Fruit fly (Drosophila melanogaster) whole organism, embryonic: ENCODE measurements around the gene CG18428.

ENCODE experiments used
- Aef1 ChIP-seq: fragments of 200-800 bp; sonication (Bioruptor generic); IDR thresholded peaks from 3 replicates; pipeline ENCODE4 v1.3.6; 2022; ENCODE audit warnings: missing biosample characterization, missing genetic modification characterization
- Antp ChIP-seq: fragments of 200-800 bp; sonication (Bioruptor generic); optimal IDR thresholded peaks from 3 replicates; lab custom pipeline; 2016; ENCODE audit warnings: missing biosample characterization, missing genetic modification characterization
- CG10959 ChIP-seq: fragments of 200-800 bp; sonication (Bioruptor generic); IDR thresholded peaks from 2 replicates; pipeline ENCODE4 v1.3.6; 2022; ENCODE audit warnings: missing biosample characterization, missing genetic modification characterization
- CG10979 ChIP-seq: fragments of 200-800 bp; sonication (Bioruptor generic); optimal IDR thresholded peaks from 2 replicates; lab custom pipeline; 2018; ENCODE audit warnings: missing biosample characterization, mild to moderate bottlenecking, missing genetic modification characterization, moderate library complexity
- CG13123 ChIP-seq: fragments of 200-800 bp; sonication (Bioruptor generic); optimal IDR thresholded peaks from 2 replicates; lab custom pipeline; 2016; ENCODE audit warnings: missing biosample characterization, missing genetic modification characterization
- CG13624 ChIP-seq: fragments of 200-800 bp; sonication (Bioruptor generic); optimal IDR thresholded peaks from 2 replicates; lab custom pipeline; 2016; ENCODE audit warnings: missing biosample characterization, missing genetic modification characterization
- CG14667 ChIP-seq: fragments of 200-800 bp; sonication (Bioruptor generic); IDR thresholded peaks from 2 replicates; pipeline ENCODE4 v1.3.6; 2022; ENCODE audit warnings: missing biosample characterization, missing genetic modification characterization
- CG1603 ChIP-seq: fragments of 200-800 bp; sonication (Bioruptor generic); optimal IDR thresholded peaks from 2 replicates; lab custom pipeline; 2019; ENCODE audit warnings: missing biosample characterization, mild to moderate bottlenecking, missing genetic modification characterization, moderate library complexity
- CG16815 ChIP-seq: fragments of 200-800 bp; sonication (Bioruptor generic); optimal IDR thresholded peaks from 3 replicates; lab custom pipeline; 2017; ENCODE audit warnings: missing biosample characterization, mild to moderate bottlenecking, missing genetic modification characterization
- CG17385 ChIP-seq: fragments of 200-800 bp; sonication (Bioruptor generic); optimal IDR thresholded peaks from 3 replicates; lab custom pipeline; 2018; ENCODE audit warnings: missing biosample characterization, mild to moderate bottlenecking, missing genetic modification characterization
- CG2889 ChIP-seq: fragments of 200-800 bp; sonication (Bioruptor generic); IDR thresholded peaks from 3 replicates; pipeline ENCODE4 v1.3.6; 2022; ENCODE audit warnings: missing biosample characterization, missing genetic modification characterization
- CG33213 ChIP-seq: fragments of 200-800 bp; sonication (Bioruptor generic); optimal IDR thresholded peaks from 3 replicates; lab custom pipeline; 2016; ENCODE audit warnings: missing biosample characterization, missing genetic modification characterization
- CG3838 ChIP-seq: fragments of 200-800 bp; sonication (Bioruptor generic); optimal IDR thresholded peaks from 3 replicates; lab custom pipeline; 2016; ENCODE audit warnings: missing biosample characterization, missing genetic modification characterization
- CG5953 ChIP-seq: fragments of 200-800 bp; sonication (Bioruptor generic); IDR thresholded peaks from 2 replicates; pipeline ENCODE4 v1.3.6; 2022; ENCODE audit warnings: missing biosample characterization, missing genetic modification characterization
- CG6683 ChIP-seq: fragments of 200-800 bp; sonication (Bioruptor generic); optimal IDR thresholded peaks from 2 replicates; lab custom pipeline; 2017; ENCODE audit warnings: missing biosample characterization, mild to moderate bottlenecking, missing genetic modification characterization, missing genetic modification reagents
- CG6765 ChIP-seq: fragments of 200-800 bp; sonication (Bioruptor generic); optimal IDR thresholded peaks from 3 replicates; lab custom pipeline; 2017; ENCODE audit warnings: missing biosample characterization, mild to moderate bottlenecking, missing genetic modification characterization
- CG7271 ChIP-seq: fragments of 200-800 bp; sonication (Bioruptor generic); optimal IDR thresholded peaks from 2 replicates; lab custom pipeline; 2018; ENCODE audit warnings: missing biosample characterization, mild to moderate bottlenecking, missing genetic modification characterization, moderate library complexity
- CG8281 ChIP-seq: fragments of 200-800 bp; sonication (Bioruptor generic); optimal IDR thresholded peaks from 2 replicates; lab custom pipeline; 2018; ENCODE audit warnings: missing biosample characterization, mild to moderate bottlenecking, missing genetic modification characterization, moderate library complexity
- CG8388 ChIP-seq: fragments of 200-800 bp; sonication (Bioruptor generic); optimal IDR thresholded peaks from 2 replicates; lab custom pipeline; 2019; ENCODE audit warnings: missing biosample characterization, mild to moderate bottlenecking, missing genetic modification characterization, moderate library complexity
- CG9215 ChIP-seq: fragments of 200-800 bp; sonication (Bioruptor generic); IDR thresholded peaks from 2 replicates; pipeline ENCODE4 v1.3.6; 2022; ENCODE audit warnings: missing biosample characterization, missing genetic modification characterization
- CG9932 ChIP-seq: fragments of 200-800 bp; sonication (Bioruptor generic); IDR thresholded peaks from 2 replicates; pipeline ENCODE4 v1.3.6; 2022; ENCODE audit warnings: missing biosample characterization, missing genetic modification characterization
- Camta ChIP-seq: fragments of 200-800 bp; sonication (Bioruptor generic); optimal IDR thresholded peaks from 2 replicates; lab custom pipeline; 2016; ENCODE audit warnings: missing biosample characterization, missing genetic modification characterization
- CrebB ChIP-seq: fragments of 200-800 bp; sonication (Bioruptor generic); optimal IDR thresholded peaks from 3 replicates; lab custom pipeline; 2018; ENCODE audit warnings: missing biosample characterization, mild to moderate bottlenecking, missing genetic modification characterization
- Dad ChIP-seq: fragments of 200-800 bp; sonication (Bioruptor generic); optimal IDR thresholded peaks from 3 replicates; lab custom pipeline; 2016; ENCODE audit warnings: missing biosample characterization, missing genetic modification characterization
- Doc2 ChIP-seq: fragments of 200-800 bp; sonication (Bioruptor generic); IDR thresholded peaks from 2 replicates; pipeline ENCODE4 v1.3.6; 2022; ENCODE audit warnings: missing biosample characterization, missing genetic modification characterization
- H15 ChIP-seq: fragments of 200-800 bp; sonication (Bioruptor generic); IDR thresholded peaks from 3 replicates; pipeline ENCODE4 v1.3.6; 2022; ENCODE audit warnings: missing biosample characterization, missing genetic modification characterization
- HHEX ChIP-seq: fragments of 200-800 bp; sonication (Bioruptor generic); optimal IDR thresholded peaks from 3 replicates; lab custom pipeline; 2017; ENCODE audit warnings: missing biosample characterization, mild to moderate bottlenecking, missing genetic modification characterization, missing genetic modification reagents
- Hand ChIP-seq: fragments of 200-800 bp; sonication (Bioruptor generic); optimal IDR thresholded peaks from 2 replicates; lab custom pipeline; 2017; ENCODE audit warnings: mild to moderate bottlenecking, missing biosample characterization, missing genetic modification reagents, missing genetic modification characterization
- Hmx ChIP-seq: fragments of 200-800 bp; sonication (Bioruptor generic); optimal IDR thresholded peaks from 2 replicates; lab custom pipeline; 2016; ENCODE audit warnings: missing biosample characterization, missing genetic modification characterization
- NC2β ChIP-seq: fragments of 200-800 bp; sonication (Bioruptor generic); optimal IDR thresholded peaks from 2 replicates; lab custom pipeline; 2016; ENCODE audit warnings: missing biosample characterization, missing genetic modification characterization
- Rx ChIP-seq: fragments of 200-800 bp; sonication (Bioruptor generic); IDR thresholded peaks from 2 replicates; pipeline ENCODE4 v1.3.6; 2022; ENCODE audit warnings: missing biosample characterization, missing genetic modification characterization
- Scr ChIP-seq: fragments of 200-800 bp; sonication (Bioruptor generic); IDR thresholded peaks from 2 replicates; pipeline ENCODE4 v1.3.6; 2022; ENCODE audit warnings: missing biosample characterization, missing genetic modification characterization; ENCODE audit not compliant: partially characterized antibody
- Spps ChIP-seq: fragments of 200-800 bp; sonication (Bioruptor generic); optimal IDR thresholded peaks from 2 replicates; lab custom pipeline; 2018; ENCODE audit warnings: missing biosample characterization, mild to moderate bottlenecking, missing genetic modification characterization
- Sry-δ ChIP-seq: fragments of 200-800 bp; sonication (Bioruptor generic); optimal IDR thresholded peaks from 2 replicates; lab custom pipeline; 2016; ENCODE audit warnings: missing biosample characterization, missing genetic modification characterization
- Stat92E ChIP-seq, 3 experiments: fragments of >200 bp in 2 of 3; fragments of 200-800 bp in 1 of 3; sonication (Bioruptor generic) in 1 of 3; optimal IDR thresholded peaks; 2 replicates each; lab custom pipeline; 2017 to 2019; ENCODE audit warnings: missing biosample characterization in 3 of 3, missing genetic modification characterization in 3 of 3, mild to moderate bottlenecking in 1 of 3, moderate library complexity in 1 of 3
- Vsx1 ChIP-seq: fragments of 200-800 bp; sonication (Bioruptor generic); optimal IDR thresholded peaks from 2 replicates; lab custom pipeline; 2017; ENCODE audit warnings: missing biosample characterization, mild to moderate bottlenecking, missing genetic modification characterization, missing genetic modification reagents
- YL-1 ChIP-seq: fragments of 200-800 bp; sonication (Bioruptor generic); optimal IDR thresholded peaks from 3 replicates; lab custom pipeline; 2017; ENCODE audit warnings: missing biosample characterization, mild to moderate bottlenecking, missing genetic modification characterization
- ara ChIP-seq: fragments of 200-800 bp; sonication (Bioruptor generic); IDR thresholded peaks from 2 replicates; pipeline ENCODE4 v1.3.6; 2022; ENCODE audit warnings: missing biosample characterization, missing genetic modification characterization
- btn ChIP-seq: fragments of 200-800 bp; sonication (Bioruptor generic); optimal IDR thresholded peaks from 2 replicates; lab custom pipeline; 2016; ENCODE audit warnings: missing biosample characterization, missing genetic modification characterization
- fd3F ChIP-seq: fragments of 200-800 bp; sonication (Bioruptor generic); optimal IDR thresholded peaks from 2 replicates; lab custom pipeline; 2018; ENCODE audit warnings: missing biosample characterization, mild to moderate bottlenecking, missing genetic modification characterization, moderate library complexity
- gem ChIP-seq: fragments of 200-800 bp; sonication (Bioruptor generic); optimal IDR thresholded peaks from 2 replicates; lab custom pipeline; 2019; ENCODE audit warnings: missing biosample characterization, mild to moderate bottlenecking, missing genetic modification characterization, moderate library complexity
- ham ChIP-seq: fragments of 200-800 bp; sonication (Bioruptor generic); IDR thresholded peaks from 2 replicates; pipeline ENCODE4 v1.3.6; 2022; ENCODE audit warnings: missing biosample characterization, missing genetic modification characterization
- insv ChIP-seq, 2 experiments: fragments of 200-800 bp; sonication (Bioruptor generic); optimal IDR thresholded peaks; 3 replicates each; lab custom pipeline; 2016 to 2018; ENCODE audit warnings: missing biosample characterization in 2 of 2, missing genetic modification characterization in 2 of 2
- mirr ChIP-seq: fragments of 200-800 bp; sonication (Bioruptor generic); optimal IDR thresholded peaks from 3 replicates; lab custom pipeline; 2018; ENCODE audit warnings: missing biosample characterization, mild to moderate bottlenecking, missing genetic modification characterization
- row ChIP-seq: fragments of 200-800 bp; sonication (Bioruptor generic); IDR thresholded peaks from 3 replicates; pipeline ENCODE4 v1.3.6; 2022; ENCODE audit warnings: missing biosample characterization, missing genetic modification characterization
- schlank ChIP-seq: fragments of 200-800 bp; sonication (Bioruptor generic); optimal IDR thresholded peaks from 2 replicates; lab custom pipeline; 2018; ENCODE audit warnings: missing biosample characterization, mild to moderate bottlenecking, missing genetic modification characterization
- seq ChIP-seq: fragments of 200-800 bp; sonication (Bioruptor generic); IDR thresholded peaks from 2 replicates; pipeline ENCODE4 v1.3.6; 2022; ENCODE audit warnings: missing biosample characterization, missing genetic modification characterization
- slou ChIP-seq: fragments of 200-800 bp; sonication (Bioruptor generic); optimal IDR thresholded peaks from 3 replicates; lab custom pipeline; 2016; ENCODE audit warnings: missing biosample characterization, missing genetic modification characterization
- sr ChIP-seq: fragments of 200-800 bp; sonication (Bioruptor generic); IDR thresholded peaks from 3 replicates; pipeline ENCODE4 v1.3.6; 2022; ENCODE audit warnings: missing biosample characterization, missing genetic modification characterization
- zf30C ChIP-seq: fragments of 200-800 bp; sonication (Bioruptor generic); optimal IDR thresholded peaks from 3 replicates; lab custom pipeline; 2018; ENCODE audit warnings: missing biosample characterization, mild to moderate bottlenecking, missing genetic modification characterization

The CG18428 gene

DNA sequence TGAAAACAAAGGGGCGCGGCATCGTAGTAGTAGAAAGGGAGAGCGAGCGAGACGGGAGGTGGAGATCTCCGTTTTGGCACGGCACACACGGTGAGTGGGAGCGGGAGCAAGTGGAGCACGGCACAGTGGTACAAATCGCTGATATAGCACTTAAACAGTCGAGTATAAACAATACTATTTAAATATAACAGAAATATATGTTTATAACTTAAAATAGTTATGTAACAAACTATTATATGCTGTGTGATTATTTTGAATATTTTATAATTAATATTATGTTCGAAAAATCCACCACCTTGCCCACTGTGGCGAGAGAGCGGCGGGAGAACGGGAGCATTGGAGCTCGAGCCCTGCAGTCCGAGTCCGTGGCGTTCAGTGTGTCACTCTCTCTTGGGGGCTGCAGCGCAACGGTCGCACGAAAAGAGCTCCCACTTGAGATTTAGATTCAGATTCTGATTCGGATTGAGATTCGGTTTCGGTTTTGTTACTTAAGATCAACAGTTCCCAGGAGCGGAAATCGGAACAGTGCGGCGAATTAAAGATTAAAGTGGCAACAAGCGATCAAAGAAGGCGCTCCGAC, 32.0 kb downstream of the CG18428 start, which contains the start of gene Kal1 (continued):
- TF ChIP-seq Stat92E (GFP tag; optimal IDR thresholded peaks at IDR 0.05; lab: Kevin White, UChicago) (peak in 1 of 3 experiments; percentile 90), H15 (GFP tag; lab: Robert Waterston, UW) (peak; percentile 90), Rx (GFP tag; lab: Robert Waterston, UW) (peak; percentile 85), Antp (GFP tag; lab: Kevin White, UChicago) (no peak), fd3F (GFP tag; lab: Kevin White, UChicago) (peak; percentile 80), CG10979 (tag; lab: Kevin White, UChicago) (peak; percentile 97), ham (GFP tag; lab: Robert Waterston, UW) (no peak), Hand (GFP tag; lab: Kevin White, UChicago) (peak; percentile 73), CG3838 (GFP tag; lab: Kevin White, UChicago) (no peak), CG6683 (GFP tag; lab: Kevin White, UChicago) (peak; percentile 85), ara (GFP tag; lab: Robert Waterston, UW) (peak; percentile 92), CG13123 (peak; percentile 72), HHEX (GFP tag; lab: Kevin White, UChicago) (peak; percentile 91), gem (tag; lab: Kevin White, UChicago) (peak; percentile 96), CG1603 (tag; lab: Kevin White, UChicago) (peak; percentile 88), CG14667 (GFP tag; lab: Robert Waterston, UW) (peak; percentile 81), YL-1 (GFP tag; lab: Kevin White, UChicago) (peak; percentile 61), zf30C (GFP tag; lab: Kevin White, UChicago) (no peak), Hmx (GFP tag; lab: Kevin White, UChicago) (no peak), CG33213 (peak; percentile 2), CG16815 (GFP tag; lab: Kevin White, UChicago) (peak; percentile 82), Vsx1 (GFP tag; lab: Kevin White, UChicago) (peak; percentile 86), schlank (tag; lab: Kevin White, UChicago) (peak; percentile 46), btn (GFP tag; lab: Kevin White, UChicago) (no peak), sr (peak; percentile 44; the same call in 1 of the 3 replicates), CG6765 (peak; percentile 74), Spps (peak; percentile 94), Aef1 (GFP tag; lab: Robert Waterston, UW) (peak; percentile 82), CG7271 (tag; lab: Kevin White, UChicago) (peak; percentile 27), row (GFP tag; lab: Robert Waterston, UW) (peak; percentile 97), CG8388 (GFP tag; lab: Kevin White, UChicago) (peak; percentile 95), slou (GFP tag; lab: Kevin White, UChicago) (peak; percentile 9), Sry-δ (GFP tag; lab: Kevin White, UChicago) (no peak), insv (GFP tag; optimal IDR thresholded peaks at IDR 0.05; lab: Kevin White, UChicago) (peak in 1 of 2 experiments; percentile 7), CG9932 (GFP tag; lab: Robert Waterston, UW) (peak; percentile 51), CG13624 (GFP tag; lab: Kevin White, UChicago) (no peak), NC2β (GFP tag; lab: Kevin White, UChicago) (no peak), seq (GFP tag; lab: Robert Waterston, UW) (peak; percentile 95), CG5953 (GFP tag; lab: Robert Waterston, UW) (peak; percentile 87), Camta (GFP tag; lab: Kevin White, UChicago) (peak; percentile 39), CrebB (tag; lab: Kevin White, UChicago) (peak; percentile 89), CG9215 (GFP tag; lab: Robert Waterston, UW) (peak; percentile 59), CG2889 (GFP tag; lab: Robert Waterston, UW) (peak; percentile 78; the same call in 2 of the 3 replicates), Dad (GFP tag; lab: Kevin White, UChicago) (peak; percentile 7), Doc2 (GFP tag; lab: Robert Waterston, UW) (peak; percentile 65; the same call in 1 of the 2 replicates), CG8281 (tag; lab: Kevin White, UChicago) (peak; percentile 70), mirr (GFP tag; lab: Kevin White, UChicago) (no peak), CG10959 (GFP tag; lab: Robert Waterston, UW) (peak; percentile 86), CG17385 (GFP tag; lab: Kevin White, UChicago) (peak; percentile 90), Scr (GFP tag; lab: Robert Waterston, UW) (no peak)
